Worm (Caenorhabditis elegans) whole organism, L1 larva: ENCODE measurements around the gene str-64.

ENCODE experiments used
- F16B12.6 ChIP-seq: fragments of 150-350 bp; optimal IDR thresholded peaks from 2 replicates; lab custom pipeline; 2014; ENCODE audit warnings: missing biosample characterization, missing genetic modification characterization
- Y116A8C.19 ChIP-seq: sonication (generic microtip); optimal IDR thresholded peaks from 2 replicates; lab custom pipeline; 2016; ENCODE audit warnings: missing compliant biosample characterization, missing genetic modification characterization, borderline replicate concordance
- aha-1 ChIP-seq: fragments of 150-350 bp; optimal IDR thresholded peaks from 2 replicates; lab custom pipeline; 2014; ENCODE audit warnings: missing biosample characterization, missing genetic modification characterization
- aly-2 ChIP-seq: fragments of 150-350 bp; optimal IDR thresholded peaks from 2 replicates; lab custom pipeline; 2014; ENCODE audit warnings: missing biosample characterization, missing genetic modification characterization
- blmp-1 ChIP-seq: fragments of 150-350 bp; optimal IDR thresholded peaks from 2 replicates; lab custom pipeline; 2014; ENCODE audit warnings: missing biosample characterization, missing genetic modification characterization
- ceh-82 ChIP-seq, 3 experiments: fragments of 150-350 bp in 1 of 3; sonication (generic microtip) in 2 of 3; optimal IDR thresholded peaks; 2 replicates each; lab custom pipeline; 2014 to 2017; ENCODE audit warnings: missing biosample characterization in 3 of 3, missing genetic modification characterization in 3 of 3
- ceh-88 ChIP-seq: fragments of 200-800 bp; sonication (Bioruptor generic); IDR thresholded peaks from 2 replicates; pipeline ENCODE4 v1.3.6; 2022; ENCODE audit warnings: missing genetic modification characterization, missing compliant biosample characterization
- ceh-90 ChIP-seq: sonication (generic microtip); optimal IDR thresholded peaks from 2 replicates; lab custom pipeline; 2016; ENCODE audit warnings: missing genetic modification characterization, missing compliant biosample characterization
- efl-3 ChIP-seq: fragments of 200-800 bp; sonication (Bioruptor generic); optimal IDR thresholded peaks from 2 replicates; lab custom pipeline; 2018; ENCODE audit warnings: mild to moderate bottlenecking, missing genetic modification characterization, missing compliant biosample characterization
- egl-27 ChIP-seq, 2 experiments: fragments of 150-350 bp in 1 of 2; sonication (generic microtip); optimal IDR thresholded peaks; 3 replicates each; lab custom pipeline; 2017 to 2018; ENCODE audit warnings: missing biosample characterization in 2 of 2, missing genetic modification characterization in 2 of 2, missing genetic modification reagents in 2 of 2
- elt-2 ChIP-seq: sonication (generic microtip); optimal IDR thresholded peaks from 2 replicates; lab custom pipeline; 2016; ENCODE audit warnings: missing genetic modification characterization, mild to moderate bottlenecking, inconsistent platforms, missing compliant biosample characterization, missing genetic modification reagents
- elt-3 ChIP-seq, 6 experiments: fragments of 150-350 bp in 1 of 6; sonication (generic microtip); optimal IDR thresholded peaks; 2 replicates each; lab custom pipeline; 2017 to 2018; ENCODE audit warnings: missing biosample characterization in 6 of 6, missing genetic modification characterization in 6 of 6, inconsistent platforms in 1 of 6
- ets-5 ChIP-seq: fragments of 200-800 bp; sonication (Bioruptor generic); IDR thresholded peaks from 2 replicates; pipeline ENCODE4 v1.3.6; 2022; ENCODE audit warnings: missing genetic modification characterization, missing compliant biosample characterization
- fkh-10 ChIP-seq: sonication (generic microtip); optimal IDR thresholded peaks from 2 replicates; lab custom pipeline; 2017; ENCODE audit warnings: missing biosample characterization, missing genetic modification reagents, missing genetic modification characterization
- fos-1 ChIP-seq: fragments of 150-350 bp; optimal IDR thresholded peaks from 2 replicates; lab custom pipeline; 2014; ENCODE audit warnings: missing biosample characterization, missing genetic modification characterization
- hpl-2 ChIP-seq: fragments of 150-350 bp; optimal IDR thresholded peaks from 2 replicates; lab custom pipeline; 2014; ENCODE audit warnings: missing biosample characterization, missing genetic modification reagents, missing genetic modification characterization
- jun-1 ChIP-seq: fragments of 150-350 bp; optimal IDR thresholded peaks from 2 replicates; lab custom pipeline; 2014; ENCODE audit warnings: missing biosample characterization, missing genetic modification reagents, missing genetic modification characterization
- mab-9 ChIP-seq: fragments of 200-800 bp; sonication (Bioruptor generic); IDR thresholded peaks from 2 replicates; pipeline ENCODE4 v1.3.6; 2022; ENCODE audit warnings: missing genetic modification reagents, missing genetic modification characterization, missing compliant biosample characterization
- mef-2 ChIP-seq: fragments of 150-350 bp; optimal IDR thresholded peaks from 2 replicates; lab custom pipeline; 2014; ENCODE audit warnings: missing biosample characterization, missing genetic modification characterization
- nhr-12 ChIP-seq: sonication (generic microtip); optimal IDR thresholded peaks from 2 replicates; lab custom pipeline; 2017; ENCODE audit warnings: missing biosample characterization, missing genetic modification characterization
- nhr-20 ChIP-seq: sonication (generic microtip); optimal IDR thresholded peaks from 2 replicates; lab custom pipeline; 2016; ENCODE audit warnings: mild to moderate bottlenecking, missing genetic modification characterization, missing compliant biosample characterization
- nhr-71 ChIP-seq: sonication (generic microtip); optimal IDR thresholded peaks from 2 replicates; lab custom pipeline; 2016; ENCODE audit warnings: mild to moderate bottlenecking, missing genetic modification characterization, moderate library complexity, missing compliant biosample characterization
- nhr-84 ChIP-seq: sonication (generic microtip); optimal IDR thresholded peaks from 2 replicates; lab custom pipeline; 2017; ENCODE audit warnings: missing biosample characterization, missing genetic modification characterization
- nhr-85 ChIP-seq: sonication (generic microtip); peaks from one replicate; lab custom pipeline; 2016; ENCODE audit warnings: missing genetic modification characterization, inconsistent platforms, missing compliant biosample characterization
- nhr-90 ChIP-seq: sonication (generic microtip); optimal IDR thresholded peaks from 2 replicates; lab custom pipeline; 2016; ENCODE audit warnings: mild to moderate bottlenecking, missing genetic modification characterization, missing compliant biosample characterization; ENCODE audit not compliant: poor library complexity
- pag-3 ChIP-seq: sonication (generic microtip); optimal IDR thresholded peaks from 2 replicates; lab custom pipeline; 2017; ENCODE audit warnings: missing genetic modification characterization, mild to moderate bottlenecking, missing compliant biosample characterization, antibody characterized with exemption, borderline replicate concordance; ENCODE audit not compliant: insufficient read depth
- pqm-1 ChIP-seq: sonication (generic microtip); optimal IDR thresholded peaks from 3 replicates; lab custom pipeline; 2017; ENCODE audit warnings: missing biosample characterization, missing genetic modification characterization
- rnt-1 ChIP-seq: sonication (generic microtip); optimal IDR thresholded peaks from 2 replicates; lab custom pipeline; 2016; ENCODE audit warnings: mild to moderate bottlenecking, missing genetic modification characterization, moderate library complexity, missing compliant biosample characterization
- skn-1 ChIP-seq: fragments of 150-350 bp; optimal IDR thresholded peaks from 2 replicates; lab custom pipeline; 2014; ENCODE audit warnings: missing biosample characterization, missing genetic modification characterization
- snpc-4 ChIP-seq: fragments of 150-350 bp; optimal IDR thresholded peaks from 2 replicates; lab custom pipeline; 2014; ENCODE audit warnings: missing biosample characterization, missing genetic modification characterization
- sptf-1 ChIP-seq: fragments of 150-350 bp; optimal IDR thresholded peaks from 2 replicates; lab custom pipeline; 2014; ENCODE audit warnings: missing biosample characterization, missing genetic modification characterization
- tbx-2 ChIP-seq: sonication (generic microtip); optimal IDR thresholded peaks from 2 replicates; lab custom pipeline; 2016; ENCODE audit warnings: missing genetic modification characterization, missing compliant biosample characterization
- unc-30 ChIP-seq: sonication (generic microtip); optimal IDR thresholded peaks from 2 replicates; lab custom pipeline; 2017; ENCODE audit warnings: missing biosample characterization, missing genetic modification characterization
- unc-62 ChIP-seq: fragments of 150-350 bp; optimal IDR thresholded peaks from 2 replicates; lab custom pipeline; 2014; ENCODE audit warnings: missing biosample characterization, missing genetic modification reagents, missing genetic modification characterization
- unc-98 ChIP-seq: fragments of 200-800 bp; sonication (Bioruptor generic); IDR thresholded peaks from 2 replicates; pipeline ENCODE4 v1.3.6; 2022; ENCODE audit warnings: missing genetic modification characterization, missing compliant biosample characterization
- zag-1 ChIP-seq: fragments of 150-350 bp; optimal IDR thresholded peaks from 2 replicates; lab custom pipeline; 2014; ENCODE audit warnings: missing biosample characterization, missing genetic modification characterization
- ztf-4 ChIP-seq: fragments of 150-350 bp; optimal IDR thresholded peaks from 2 replicates; lab custom pipeline; 2014; ENCODE audit warnings: missing biosample characterization, missing genetic modification characterization

str-64 gene

ce11 chrV:3297764-3298163 lies 14.7 kb downstream of the str-64 start, which contains the start of gene srx-122:
Gene srx-122 (minus strand): TSS chrV:3297864.
- no peak for TF ChIP-seq F16B12.6 (tag; lab: Kevin White, UChicago)
- TF ChIP-seq ets-5 (GFP tag; lab: Robert Waterston, UW) = no peak
- TF ChIP-seq skn-1 (tag; lab: Kevin White, UChicago) = no peak
- TF ChIP-seq egl-27 (tag; optimal IDR thresholded peaks at IDR 0.05; lab: Kevin White, UChicago) = no peak
- TF ChIP-seq tbx-2 = no peak
- no peak for TF ChIP-seq mab-9
- no peak for TF ChIP-seq hpl-2 (GFP tag; lab: Kevin White, UChicago)
- TF ChIP-seq nhr-71 = no peak
- TF ChIP-seq nhr-90 (tag; lab: Kevin White, UChicago) = no peak
- no peak for TF ChIP-seq fos-1 (tag; lab: Kevin White, UChicago)
- TF ChIP-seq nhr-84 = no peak
- TF ChIP-seq pag-3 (tag; lab: Kevin White, UChicago) = no peak
- TF ChIP-seq ceh-82 (tag; optimal IDR thresholded peaks at IDR 0.05; lab: Kevin White, UChicago) = no peak
- no peak for TF ChIP-seq aha-1 (tag; lab: Kevin White, UChicago)
- no peak for TF ChIP-seq unc-30 (tag; lab: Kevin White, UChicago)
- no peak for TF ChIP-seq elt-3 (tag; optimal IDR thresholded peaks at IDR 0.05; lab: Kevin White, UChicago)
- no peak for TF ChIP-seq jun-1 (tag; lab: Kevin White, UChicago)
- no peak for TF ChIP-seq ceh-88 (GFP tag; lab: Robert Waterston, UW)
- TF ChIP-seq ztf-4 (tag; lab: Kevin White, UChicago) = no peak

ce11 chrV:3299437-3299836 lies 16.4 kb downstream of the str-64 start:
- TF ChIP-seq ceh-90 (tag; lab: Kevin White, UChicago) (no peak), elt-3 (tag; optimal IDR thresholded peaks at IDR 0.05; lab: Kevin White, UChicago) (no peak)

- TF ChIP-seq Y116A8C.19 (tag; lab: Kevin White, UChicago) (no peak), unc-62 (no peak), aly-2 (tag; lab: Kevin White, UChicago) (no peak), nhr-12 (tag; lab: Kevin White, UChicago) (no peak), zag-1 (tag; lab: Kevin White, UChicago) (no peak), fkh-10 (GFP tag; lab: Kevin White, UChicago) (no peak), sptf-1 (no peak), mef-2 (tag; lab: Kevin White, UChicago) (no peak), pqm-1 (tag; lab: Kevin White, UChicago) (no peak), efl-3 (no peak), rnt-1 (no peak), nhr-20 (no peak), unc-98 (no peak), mab-9 (no peak), snpc-4 (tag; lab: Kevin White, UChicago) (no peak), blmp-1 (tag; lab: Kevin White, UChicago) (no peak), unc-30 (tag; lab: Kevin White, UChicago) (no peak)
- TF ChIP-seq, all 84 proteins: peak for 0
Measured at ce11 chrV:3301898-3302297, 18.8 kb downstream of the str-64 start, which contains the start of gene srbc-1. Gene srbc-1 (minus strand): TSS chrV:3301998.

ce11 chrV:3308169-3308568 lies 25.1 kb downstream of the str-64 start, which contains the start of gene srbc-3:
Gene srbc-3 (plus strand): TSS chrV:3308469.
- TF ChIP-seq elt-2 (tag; lab: Kevin White, UChicago) (no peak), nhr-85 (tag; lab: Kevin White, UChicago) (peak; percentile 2)
